Fruit fly (Drosophila melanogaster) whole organism, prepupa: Measurements from ENCODE around the gene BthD.

Experiments
- Blimp-1 ChIP-seq: fragments of 200-800 bp; sonication (Bioruptor generic); optimal IDR thresholded peaks from 3 replicates; lab custom pipeline; 2017; ENCODE audit warnings: missing biosample characterization, missing genetic modification characterization, mild to moderate bottlenecking, moderate library complexity, missing genetic modification reagents
- CG10631 ChIP-seq: fragments of 200-800 bp; sonication (Bioruptor generic); optimal IDR thresholded peaks from 2 replicates; lab custom pipeline; 2016; ENCODE audit warnings: missing biosample characterization, missing genetic modification characterization
- CG10669 ChIP-seq: fragments of 200-800 bp; sonication (Bioruptor generic); optimal IDR thresholded peaks from 3 replicates; lab custom pipeline; 2018; ENCODE audit warnings: missing biosample characterization, mild to moderate bottlenecking, missing genetic modification characterization, moderate library complexity
- CG11294 ChIP-seq: fragments of 200-800 bp; sonication (Bioruptor generic); IDR thresholded peaks from 2 replicates; pipeline ENCODE4 v1.3.6; 2022; ENCODE audit warnings: missing biosample characterization, missing genetic modification characterization
- CG11762 ChIP-seq: fragments of 200-800 bp; sonication (Bioruptor generic); optimal IDR thresholded peaks from 3 replicates; lab custom pipeline; 2016; ENCODE audit warnings: missing biosample characterization, missing genetic modification characterization; ENCODE audit not compliant: insufficient read depth
- CG15336 ChIP-seq: fragments of 200-800 bp; sonication (Bioruptor generic); IDR thresholded peaks from 2 replicates; pipeline ENCODE4 v1.3.6; 2022; ENCODE audit warnings: missing biosample characterization, missing genetic modification characterization
- CG1621 ChIP-seq: fragments of 200-800 bp; sonication (Bioruptor generic); optimal IDR thresholded peaks from 3 replicates; lab custom pipeline; 2018; ENCODE audit warnings: missing biosample characterization, mild to moderate bottlenecking, missing genetic modification characterization
- CG16779 ChIP-seq: fragments of 200-800 bp; sonication (Bioruptor generic); optimal IDR thresholded peaks from 3 replicates; lab custom pipeline; 2017; ENCODE audit warnings: missing biosample characterization, mild to moderate bottlenecking, missing genetic modification characterization
- CG31627 ChIP-seq: fragments of 200-800 bp; sonication (Bioruptor generic); optimal IDR thresholded peaks from 3 replicates; lab custom pipeline; 2016; ENCODE audit warnings: missing biosample characterization, missing genetic modification characterization
- CG32006 ChIP-seq: fragments of 200-800 bp; sonication (Bioruptor generic); optimal IDR thresholded peaks from 3 replicates; lab custom pipeline; 2017; ENCODE audit warnings: missing biosample characterization, mild to moderate bottlenecking, missing genetic modification characterization
- CG34406 ChIP-seq: fragments of 200-800 bp; sonication (Bioruptor generic); optimal IDR thresholded peaks from 3 replicates; lab custom pipeline; 2016; ENCODE audit warnings: missing biosample characterization, missing genetic modification characterization
- CG4318 ChIP-seq: fragments of 200-800 bp; sonication (Bioruptor generic); optimal IDR thresholded peaks from 3 replicates; lab custom pipeline; 2017; ENCODE audit warnings: missing biosample characterization, mild to moderate bottlenecking, missing genetic modification characterization
- CG6276 ChIP-seq: fragments of 200-800 bp; sonication (Bioruptor generic); optimal IDR thresholded peaks from 2 replicates; lab custom pipeline; 2017; ENCODE audit warnings: missing biosample characterization, mild to moderate bottlenecking, missing genetic modification characterization
- CG6792 ChIP-seq: fragments of 200-800 bp; sonication (Bioruptor generic); optimal IDR thresholded peaks from 3 replicates; lab custom pipeline; 2016; ENCODE audit warnings: missing biosample characterization, missing genetic modification characterization
- CG6808 ChIP-seq: fragments of 200-800 bp; sonication (Bioruptor generic); optimal IDR thresholded peaks from 3 replicates; lab custom pipeline; 2017; ENCODE audit warnings: missing biosample characterization, missing genetic modification characterization, mild to moderate bottlenecking, moderate library complexity, missing genetic modification reagents
- CG6854 ChIP-seq: fragments of 200-800 bp; sonication (Bioruptor generic); optimal IDR thresholded peaks from 2 replicates; lab custom pipeline; 2017; ENCODE audit warnings: missing biosample characterization, mild to moderate bottlenecking, missing genetic modification characterization
- CG8119 ChIP-seq: fragments of 200-800 bp; sonication (Bioruptor generic); IDR thresholded peaks from 3 replicates; pipeline ENCODE4 v1.3.6; 2022; ENCODE audit warnings: missing biosample characterization, missing genetic modification characterization
- CG8319 ChIP-seq: fragments of 200-800 bp; sonication (Bioruptor generic); optimal IDR thresholded peaks from 3 replicates; lab custom pipeline; 2016; ENCODE audit warnings: missing biosample characterization, missing genetic modification characterization
- CG9139 ChIP-seq: fragments of 200-800 bp; sonication (Bioruptor generic); optimal IDR thresholded peaks from 3 replicates; lab custom pipeline; 2017; ENCODE audit warnings: missing biosample characterization, mild to moderate bottlenecking, missing genetic modification characterization
- Eip75B ChIP-seq: fragments of 200-800 bp; sonication (Bioruptor generic); optimal IDR thresholded peaks from 3 replicates; lab custom pipeline; 2016; ENCODE audit warnings: missing biosample characterization, missing genetic modification characterization
- Eip78C ChIP-seq: fragments of 200-800 bp; sonication (Bioruptor generic); peaks from one replicate; lab custom pipeline; 2016; ENCODE audit warnings: missing biosample characterization, missing genetic modification characterization
- Eip93F ChIP-seq: fragments of 200-800 bp; sonication (Bioruptor generic); optimal IDR thresholded peaks from 2 replicates; lab custom pipeline; 2016; ENCODE audit warnings: missing biosample characterization, mild to moderate bottlenecking, missing genetic modification characterization
- Ets21C ChIP-seq: fragments of 200-800 bp; sonication (Bioruptor generic); optimal IDR thresholded peaks from 3 replicates; lab custom pipeline; 2016; ENCODE audit warnings: missing biosample characterization, missing genetic modification characterization
- Gug ChIP-seq: fragments of 200-800 bp; sonication (Bioruptor generic); IDR thresholded peaks from 2 replicates; pipeline ENCODE4 v1.3.6; 2022; ENCODE audit warnings: missing biosample characterization, missing genetic modification characterization
- Lpt ChIP-seq: fragments of 200-800 bp; sonication (Bioruptor generic); optimal IDR thresholded peaks from 3 replicates; lab custom pipeline; 2016; ENCODE audit warnings: missing biosample characterization, missing genetic modification characterization
- Met ChIP-seq: fragments of 200-800 bp; sonication (Bioruptor generic); optimal IDR thresholded peaks from 3 replicates; lab custom pipeline; 2016; ENCODE audit warnings: missing biosample characterization, missing genetic modification characterization
- Sox102F ChIP-seq: fragments of 200-800 bp; sonication (Bioruptor generic); optimal IDR thresholded peaks from 2 replicates; lab custom pipeline; 2016; ENCODE audit warnings: missing biosample characterization, mild to moderate bottlenecking, missing genetic modification characterization
- Sox14 ChIP-seq: fragments of 200-800 bp; sonication (Bioruptor generic); optimal IDR thresholded peaks from 3 replicates; lab custom pipeline; 2016; ENCODE audit warnings: missing biosample characterization, missing genetic modification characterization
- Sox15 ChIP-seq: fragments of 200-800 bp; sonication (Bioruptor generic); optimal IDR thresholded peaks from 3 replicates; lab custom pipeline; 2016; ENCODE audit warnings: missing biosample characterization, missing genetic modification characterization
- acj6 ChIP-seq: fragments of 200-800 bp; sonication (Bioruptor generic); optimal IDR thresholded peaks from 3 replicates; lab custom pipeline; 2016; ENCODE audit warnings: missing biosample characterization, missing genetic modification characterization
- cyc ChIP-seq: fragments of 200-800 bp; sonication (Bioruptor generic); optimal IDR thresholded peaks from 3 replicates; lab custom pipeline; 2016; ENCODE audit warnings: missing biosample characterization, missing genetic modification characterization
- dac ChIP-seq: fragments of 200-800 bp; sonication (Bioruptor generic); optimal IDR thresholded peaks from 2 replicates; lab custom pipeline; 2017; ENCODE audit warnings: missing biosample characterization, mild to moderate bottlenecking, missing genetic modification characterization
- dsx ChIP-seq: fragments of 200-800 bp; optimal IDR thresholded peaks from 3 replicates; lab custom pipeline; 2019; ENCODE audit warnings: missing biosample characterization, mild to moderate bottlenecking, missing genetic modification characterization, moderate library complexity; ENCODE audit not compliant: poor library complexity, severe bottlenecking
- eg ChIP-seq: fragments of 200-800 bp; sonication (Bioruptor generic); IDR thresholded peaks from 3 replicates; pipeline ENCODE4 v1.3.6; 2022; ENCODE audit warnings: missing biosample characterization, missing genetic modification characterization
- fd59A ChIP-seq: fragments of 200-800 bp; sonication (Bioruptor generic); optimal IDR thresholded peaks from 2 replicates; lab custom pipeline; 2017; ENCODE audit warnings: missing biosample characterization, mild to moderate bottlenecking, missing genetic modification characterization, missing genetic modification reagents
- fd85E ChIP-seq: fragments of 200-800 bp; sonication (Bioruptor generic); optimal IDR thresholded peaks from 3 replicates; lab custom pipeline; 2016; ENCODE audit warnings: missing biosample characterization, missing genetic modification characterization
- fkh ChIP-seq: fragments of 200-800 bp; sonication (Bioruptor generic); optimal IDR thresholded peaks from 3 replicates; lab custom pipeline; 2017; ENCODE audit warnings: missing biosample characterization, mild to moderate bottlenecking, missing genetic modification characterization, moderate library complexity
- lz ChIP-seq: fragments of 200-800 bp; sonication (Bioruptor generic); optimal IDR thresholded peaks from 3 replicates; lab custom pipeline; 2016; ENCODE audit warnings: missing biosample characterization, missing genetic modification characterization
- net ChIP-seq: fragments of 200-800 bp; sonication (Bioruptor generic); optimal IDR thresholded peaks from 3 replicates; lab custom pipeline; 2016; ENCODE audit warnings: missing biosample characterization, missing genetic modification characterization
- pdm3 ChIP-seq: fragments of 200-800 bp; sonication (Bioruptor generic); optimal IDR thresholded peaks from 3 replicates; lab custom pipeline; 2016; ENCODE audit warnings: missing biosample characterization, missing genetic modification characterization
- salr ChIP-seq, 2 experiments: fragments of 200-800 bp; sonication (Bioruptor generic); optimal IDR thresholded peaks; 3 replicates each; lab custom pipeline; 2016 to 2018; ENCODE audit warnings: missing biosample characterization in 2 of 2, missing genetic modification characterization in 2 of 2, mild to moderate bottlenecking in 1 of 2
- spab ChIP-seq: fragments of 200-800 bp; sonication (Bioruptor generic); optimal IDR thresholded peaks from 2 replicates; lab custom pipeline; 2017; ENCODE audit warnings: missing biosample characterization, mild to moderate bottlenecking, missing genetic modification characterization, missing genetic modification reagents
- svp ChIP-seq: fragments of 200-800 bp; sonication (Bioruptor generic); peaks from one replicate; lab custom pipeline; 2016; ENCODE audit warnings: missing biosample characterization, missing genetic modification characterization
- topi ChIP-seq: fragments of 200-800 bp; sonication (Bioruptor generic); optimal IDR thresholded peaks from 3 replicates; lab custom pipeline; 2016; ENCODE audit warnings: missing biosample characterization, missing genetic modification characterization
- vri ChIP-seq: fragments of 200-800 bp; sonication (Bioruptor generic); optimal IDR thresholded peaks from 3 replicates; lab custom pipeline; 2016; ENCODE audit warnings: missing biosample characterization, mild to moderate bottlenecking, missing genetic modification characterization

The BthD gene

dm6 chrX:13611884-13612283 lies at the start of gene BthD, which contains the start of gene Ndc80:
Gene BthD, plus strand, starts transcription at chrX:13612131.
Gene Ndc80, minus strand, starts transcription at chrX:13612062.
- no peak for TF ChIP-seq CG32006 (GFP tag; lab: Kevin White, UChicago)
- TF ChIP-seq fkh: peak; percentile 88

dm6 chrX:13563042-13563441 lies 48.9 kb upstream of the BthD start:
- TF ChIP-seq vri (GFP tag; lab: Kevin White, UChicago): peak; percentile 14
- no peak for TF ChIP-seq CG6854 (GFP tag; lab: Kevin White, UChicago)
- TF ChIP-seq CG4318: no peak
- no peak for TF ChIP-seq CG11762 (GFP tag; lab: Kevin White, UChicago)

dm6 chrX:13563483-13564443 lies 48.2 kb upstream of the BthD start, which contains the start of the genes CG46311 and Tpst:
Gene CG46311, plus strand, starts transcription at chrX:13563823.
Gene Tpst, plus strand, starts transcription at chrX:13563823.
- TF ChIP-seq Gug: no peak
- TF ChIP-seq CG1621 (tag; lab: Kevin White, UChicago): peak; percentile 27
- no peak for TF ChIP-seq CG34406 (GFP tag; lab: Kevin White, UChicago)
- TF ChIP-seq Eip93F (GFP tag; lab: Kevin White, UChicago): no peak
- peak; percentile 38 for TF ChIP-seq Met (GFP tag; lab: Kevin White, UChicago)
- no peak for TF ChIP-seq fd85E (GFP tag; lab: Kevin White, UChicago)
- no peak for TF ChIP-seq CG6276
- no peak for TF ChIP-seq vri (GFP tag; lab: Kevin White, UChicago)
- no peak for TF ChIP-seq CG9139 (GFP tag; lab: Kevin White, UChicago)
- no peak for TF ChIP-seq CG8319 (GFP tag; lab: Kevin White, UChicago)
- peak; percentile 10 for TF ChIP-seq acj6 (GFP tag; lab: Kevin White, UChicago)
- TF ChIP-seq CG6854 (GFP tag; lab: Kevin White, UChicago): peak; percentile 65
- no peak for TF ChIP-seq salr (GFP tag; optimal IDR thresholded peaks at IDR 0.05; lab: Kevin White, UChicago)
- TF ChIP-seq Ets21C (GFP tag; lab: Kevin White, UChicago): no peak
- TF ChIP-seq CG11762 (GFP tag; lab: Kevin White, UChicago): no peak
- no peak for TF ChIP-seq Lpt (GFP tag; lab: Kevin White, UChicago)
- peak; percentile 32 for TF ChIP-seq CG6808 (GFP tag; lab: Kevin White, UChicago)
- TF ChIP-seq Sox102F (GFP tag; lab: Kevin White, UChicago): no peak
- TF ChIP-seq CG10631 (GFP tag; lab: Kevin White, UChicago): no peak
- peak; percentile 66 for TF ChIP-seq CG31627 (GFP tag; lab: Kevin White, UChicago)
- TF ChIP-seq eg: peak; percentile 47; the same call in 1 of the 3 replicates
- peak; percentile 12 for TF ChIP-seq topi (GFP tag; lab: Kevin White, UChicago)
- peak; percentile 61 for TF ChIP-seq svp (GFP tag; lab: Kevin White, UChicago)
- TF ChIP-seq Eip78C: peak; percentile 86
- TF ChIP-seq CG11294 (GFP tag; lab: Robert Waterston, UW): no peak
- TF ChIP-seq CG10669 (GFP tag; lab: Kevin White, UChicago): no peak
- peak; percentile 68 for TF ChIP-seq lz (GFP tag; lab: Kevin White, UChicago)
- TF ChIP-seq Eip75B: peak; percentile 19
- TF ChIP-seq CG8119 (GFP tag; lab: Robert Waterston, UW): 0 out of 3 replicates have a peak, but pooled peaks have one; percentile 32
- peak; percentile 99 for TF ChIP-seq dsx (GFP tag; lab: Kevin White, UChicago)
- no peak for TF ChIP-seq Blimp-1
- TF ChIP-seq spab (GFP tag; lab: Kevin White, UChicago): no peak
- TF ChIP-seq net (GFP tag; lab: Kevin White, UChicago): peak; percentile 42
- no peak for TF ChIP-seq dac (GFP tag; lab: Kevin White, UChicago)
- TF ChIP-seq CG32006 (GFP tag; lab: Kevin White, UChicago): no peak
- no peak for TF ChIP-seq CG16779
- TF ChIP-seq Sox14 (GFP tag; lab: Kevin White, UChicago): peak; percentile 38
- peak; percentile 24; the same call in 1 of the 2 replicates for TF ChIP-seq CG15336 (GFP tag; lab: Robert Waterston, UW)
- TF ChIP-seq cyc (GFP tag; lab: Kevin White, UChicago): peak; percentile 65
- TF ChIP-seq pdm3 (GFP tag; lab: Kevin White, UChicago): peak; percentile 50
- TF ChIP-seq Sox15: no peak
- no peak for TF ChIP-seq CG6792 (GFP tag; lab: Kevin White, UChicago)
- TF ChIP-seq fd59A: no peak
